Worm (Caenorhabditis elegans): ENCODE measurements around the gene unc-41.
A peak's percentile ranks its signal among the peaks of the same experiment; 100 is the strongest.

Gene unc-41

ce11 chrV:9965891-9966290, 10.1 kb downstream of the unc-41 start:
- TF ChIP-seq unc-39 (tag; optimal IDR thresholded peaks at IDR 0.05) (no peak), R02D3.7 (tag; optimal IDR thresholded peaks at IDR 0.05) (no peak), pqm-1 (tag; optimal IDR thresholded peaks at IDR 0.05) (no peak), ceh-82 (tag; optimal IDR thresholded peaks at IDR 0.05) (no peak), ceh-28 (tag; optimal IDR thresholded peaks at IDR 0.05) (no peak), unc-62 (GFP tag; optimal IDR thresholded peaks at IDR 0.05) (no peak), elt-2 (tag; optimal IDR thresholded peaks at IDR 0.05) (no peak), nhr-12 (tag; optimal IDR thresholded peaks at IDR 0.05) (no peak), ceh-9 (tag; optimal IDR thresholded peaks at IDR 0.05) (no peak), nhr-28 (tag; optimal IDR thresholded peaks at IDR 0.05) (no peak), elt-1 (tag; optimal IDR thresholded peaks at IDR 0.05) (no peak), ztf-11 (tag; optimal IDR thresholded peaks at IDR 0.05) (no peak), ceh-16 (tag; optimal IDR thresholded peaks at IDR 0.05) (no peak), ZK546.5 (tag; optimal IDR thresholded peaks at IDR 0.05) (no peak), snpc-4 (tag; optimal IDR thresholded peaks at IDR 0.05) (no peak), lin-39 (tag; optimal IDR thresholded peaks at IDR 0.05) (no peak), nhr-25 (tag; optimal IDR thresholded peaks at IDR 0.05) (no peak), nhr-23 (tag; optimal IDR thresholded peaks at IDR 0.05) (no peak), egl-27 (tag; optimal IDR thresholded peaks at IDR 0.05) (no peak)

- TF ChIP-seq nhr-76 (tag; optimal IDR thresholded peaks at IDR 0.05) = no peak
- TF ChIP-seq eor-1 (tag; optimal IDR thresholded peaks at IDR 0.05) = no peak
- TF ChIP-seq nfya-1 (tag; optimal IDR thresholded peaks at IDR 0.05; ENCODE audit: insufficient read depth) = peak; percentile 5
- no peak for TF ChIP-seq sea-2 (GFP tag; optimal IDR thresholded peaks at IDR 0.05)
- TF ChIP-seq pha-4 (tag; optimal IDR thresholded peaks at IDR 0.05) = no peak
- peak; percentile 61 for TF ChIP-seq lin-39 (tag; optimal IDR thresholded peaks at IDR 0.05)
- no peak for TF ChIP-seq ama-1 (optimal IDR thresholded peaks at IDR 0.05)
These were observed 11.8 kb downstream of the unc-41 start for ce11 chrV:9964152-9964785.

ce11 chrV:9962916-9963315, 13.1 kb downstream of the unc-41 start:
- TF ChIP-seq unc-62 (GFP tag; optimal IDR thresholded peaks at IDR 0.05) (no peak), nhr-25 (tag; optimal IDR thresholded peaks at IDR 0.05) (peak; percentile 69)

ce11 chrV:9962394-9962793, 13.6 kb downstream of the unc-41 start, which contains the start of gene madf-4:
madf-4 (minus strand) TSS chrV:9962494.
- TF ChIP-seq nhr-77 (tag; optimal IDR thresholded peaks at IDR 0.05) = no peak
- TF ChIP-seq elt-1 (tag; optimal IDR thresholded peaks at IDR 0.05) = no peak
- no peak for TF ChIP-seq egl-5 (tag; optimal IDR thresholded peaks at IDR 0.05)
- no peak for TF ChIP-seq nhr-43 (tag; optimal IDR thresholded peaks at IDR 0.05; ENCODE audit: poor library complexity, severe bottlenecking)
- TF ChIP-seq aly-2 (tag; optimal IDR thresholded peaks at IDR 0.05) = no peak
- TF ChIP-seq lsy-12 (tag; optimal IDR thresholded peaks at IDR 0.05) = no peak

- TF ChIP-seq skn-1 (tag; optimal IDR thresholded peaks at IDR 0.05) (no peak), zag-1 (tag; optimal IDR thresholded peaks at IDR 0.05) (no peak)
These were observed 15.7 kb downstream of the unc-41 start, which contains the start of gene T07C12.10 for ce11 chrV:9960376-9960775. T07C12.10 (minus strand) TSS chrV:9960476.

- TF ChIP-seq egl-5 (tag; optimal IDR thresholded peaks at IDR 0.05) (peak; percentile 22), nhr-11 (tag; optimal IDR thresholded peaks at IDR 0.05) (peak; percentile 37), nhr-237 (tag; optimal IDR thresholded peaks at IDR 0.05) (no peak)
These were observed 17.4 kb downstream of the unc-41 start for ce11 chrV:9958654-9959053.
